Worm (Caenorhabditis elegans): Measurements from ENCODE around the gene nhr-225.

nhr-225 gene

DNA sequence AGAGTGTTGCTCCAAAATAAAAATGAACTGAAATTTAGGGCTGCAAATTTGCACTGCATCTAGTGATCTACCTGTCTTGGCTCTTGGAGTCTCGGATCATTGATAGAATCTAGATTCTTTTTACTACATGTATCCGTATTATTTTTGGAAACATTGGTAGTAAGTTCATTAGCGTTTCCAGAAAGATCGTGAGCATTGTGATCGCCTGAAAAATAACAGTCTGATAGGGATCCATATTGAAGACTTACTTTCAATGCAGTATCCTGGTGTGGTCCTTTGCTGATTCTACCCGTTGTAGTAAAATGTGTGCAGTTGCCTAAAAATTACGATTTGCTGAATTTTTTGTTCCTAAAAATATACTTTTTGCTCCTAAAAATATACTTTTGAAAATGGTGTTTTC lies 16.1 kb upstream of the nhr-225 start:
- no peak for TF ChIP-seq bed-1 (GFP tag; IDR thresholded peaks at IDR 0.05)

- TF ChIP-seq lsy-27 (tag; optimal IDR thresholded peaks at IDR 0.05; ENCODE audit: borderline replicate concordance, insufficient read depth), result no peak
- no peak for TF ChIP-seq repo-1 (tag; optimal IDR thresholded peaks at IDR 0.05)
- no peak for TF ChIP-seq dox-1 (GFP tag; IDR thresholded peaks at IDR 0.05)
- no peak for TF ChIP-seq mel-28 (tag; optimal IDR thresholded peaks at IDR 0.05; ENCODE audit: borderline replicate concordance)
Observed at ce11 chrV:2303775-2304174, 13.5 kb upstream of the nhr-225 start, which contains the start of gene irld-15. TSS of gene irld-15 (minus strand) at chrV:2303875.

ce11 chrV:2300905-2301304 lies 10.6 kb upstream of the nhr-225 start, which contains the start of gene Y19D10B.8:
TSS of gene Y19D10B.8 (minus strand) at chrV:2301005.
- TF ChIP-seq F37B4.10 (GFP tag; IDR thresholded peaks at IDR 0.05), result no peak
- no peak for TF ChIP-seq tbx-9 (tag; optimal IDR thresholded peaks at IDR 0.05; ENCODE audit: borderline replicate concordance)
- no peak for TF ChIP-seq mcd-1 (GFP tag; IDR thresholded peaks at IDR 0.05)
- no peak for TF ChIP-seq ztf-3 (GFP tag; optimal IDR thresholded peaks at IDR 0.05)
- TF ChIP-seq lin-54 (GFP tag; optimal IDR thresholded peaks at IDR 0.05), result no peak
- no peak for TF ChIP-seq atf-7 (tag; optimal IDR thresholded peaks at IDR 0.05)
- TF ChIP-seq cebp-2 (GFP tag; IDR thresholded peaks at IDR 0.05), result no peak
- no peak for TF ChIP-seq lsl-1 (GFP tag; optimal IDR thresholded peaks at IDR 0.05)
- TF ChIP-seq Y79H2A.3 (GFP tag; conservative IDR thresholded peaks at IDR 0.05), result no peak
- TF ChIP-seq Y67H2A.10 (GFP tag; conservative IDR thresholded peaks at IDR 0.05), result no peak
- no peak for TF ChIP-seq hlh-12 (tag; optimal IDR thresholded peaks at IDR 0.05)
- TF ChIP-seq zfh-2 (GFP tag; conservative IDR thresholded peaks at IDR 0.05), result no peak
- no peak for TF ChIP-seq T07F8.4 (tag; optimal IDR thresholded peaks at IDR 0.05)
- TF ChIP-seq ama-1 (optimal IDR thresholded peaks at IDR 0.05), result no peak
- TF ChIP-seq ama-1 (GFP tag; optimal IDR thresholded peaks at IDR 0.05), result no peak
- no peak for TF ChIP-seq fkh-3 (tag; optimal IDR thresholded peaks at IDR 0.05)
- no peak for TF ChIP-seq gei-17 (GFP tag; optimal IDR thresholded peaks at IDR 0.05)

DNA sequence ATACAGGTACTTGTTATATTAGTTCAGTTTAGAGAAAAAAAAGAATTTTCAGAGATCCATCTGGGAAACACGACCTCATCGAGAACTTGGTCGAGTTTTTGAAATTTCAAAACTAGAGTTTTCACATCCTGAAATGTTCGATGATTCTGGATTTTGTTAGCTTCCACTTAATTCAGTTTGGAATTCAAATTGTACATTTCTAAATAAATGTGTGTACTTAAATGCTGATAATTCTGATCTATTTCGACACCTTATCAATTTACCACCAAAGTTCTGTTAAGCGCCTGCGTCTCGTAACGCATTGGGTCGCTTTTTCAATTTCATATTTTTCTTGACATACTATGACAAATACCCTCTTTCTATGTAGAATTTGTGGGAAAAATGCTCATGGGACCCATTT lies 4.3 kb upstream of the nhr-225 start, which contains the start of gene nhr-226:
TSS of gene nhr-226 (plus strand) at position 301 of the 400 bp plus-strand sequence.
- TF ChIP-seq ceh-58 (GFP tag; IDR thresholded peaks at IDR 0.05), result no peak
- TF ChIP-seq hmg-1.2 (GFP tag; IDR thresholded peaks at IDR 0.05), result no peak
- peak; percentile 43 for TF ChIP-seq nhr-80 (tag; optimal IDR thresholded peaks at IDR 0.05)
- no peak for TF ChIP-seq Y79H2A.3 (GFP tag; conservative IDR thresholded peaks at IDR 0.05)
- TF ChIP-seq pha-4 (tag; optimal IDR thresholded peaks at IDR 0.05), result no peak
- no peak for TF ChIP-seq akir-1 (GFP tag; optimal IDR thresholded peaks at IDR 0.05)
- no peak for TF ChIP-seq ceh-79 (tag; optimal IDR thresholded peaks at IDR 0.05)
- no peak for TF ChIP-seq lag-1 (GFP tag; IDR thresholded peaks at IDR 0.05)
- no peak for TF ChIP-seq B0336.3 (GFP tag; IDR thresholded peaks at IDR 0.05)

DNA sequence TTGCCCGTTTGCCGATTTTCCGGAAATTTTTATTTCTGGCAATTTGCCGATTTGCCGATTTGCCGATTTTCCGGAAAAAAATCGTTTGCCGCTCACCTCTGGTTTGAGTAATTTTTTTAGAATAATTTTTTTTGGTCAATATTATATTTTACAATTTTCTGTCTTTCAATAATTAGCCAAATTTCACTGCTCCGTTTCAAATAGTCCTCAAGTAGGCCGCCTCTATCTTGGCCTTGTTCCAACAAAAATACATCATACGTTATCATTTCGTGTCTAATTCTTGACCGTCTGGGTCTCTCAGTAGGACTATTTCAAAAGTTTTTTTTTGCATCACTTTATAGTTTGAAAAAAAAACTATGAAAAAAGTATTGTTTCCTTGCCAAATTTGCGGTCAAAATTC lies 2.0 kb upstream of the nhr-225 start, which contains the start of gene nhr-115:
TSS of gene nhr-115 (plus strand) at position 301 of the 400 bp plus-strand sequence.
- TF ChIP-seq ZK185.1 (tag; optimal IDR thresholded peaks at IDR 0.05; ENCODE audit: poor library complexity, severe bottlenecking), result no peak
- TF ChIP-seq ztf-28 (GFP tag; IDR thresholded peaks at IDR 0.05), result no peak
- no peak for TF ChIP-seq ceh-27 (GFP tag; optimal IDR thresholded peaks at IDR 0.05)
- TF ChIP-seq nfya-1 (tag; optimal IDR thresholded peaks at IDR 0.05; ENCODE audit: borderline replicate concordance, insufficient read depth), result no peak
- peak; percentile 29 for TF ChIP-seq nhr-80 (tag; optimal IDR thresholded peaks at IDR 0.05)
